Fruit fly (Drosophila melanogaster): ENCODE data around the gene CG34375.

Gene CG34375

DNA sequence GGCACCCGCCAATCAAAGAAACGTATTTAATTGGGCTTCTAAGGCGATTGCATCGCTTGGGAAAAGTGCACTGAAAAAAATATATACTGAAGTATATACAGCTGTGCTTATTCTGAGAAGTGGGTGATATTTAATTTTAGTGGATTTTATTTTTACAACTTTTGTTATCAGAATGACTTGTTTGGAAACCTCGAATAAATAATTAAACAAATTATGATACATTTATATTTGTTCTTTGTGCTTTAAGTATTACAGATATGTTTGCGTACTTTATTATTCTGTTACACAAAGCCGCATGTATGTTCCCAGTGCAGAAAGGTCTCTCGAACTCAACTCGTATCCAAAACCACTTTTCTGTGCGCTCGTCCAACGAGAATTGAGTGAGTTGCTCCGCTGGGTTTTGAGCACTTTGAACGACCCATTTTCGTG lies 38.3 kb upstream of the CG34375 start (continued):
- peak; percentile 84 for TF ChIP-seq pros (GFP tag; optimal IDR thresholded peaks at IDR 0.05)
- peak; percentile 57 for TF ChIP-seq zf30C (GFP tag; optimal IDR thresholded peaks at IDR 0.05)
- TF ChIP-seq CrebB (tag; optimal IDR thresholded peaks at IDR 0.05) = peak; percentile 39
- peak; percentile 58 for TF ChIP-seq sisA (GFP tag; IDR thresholded peaks at IDR 0.05)
- TF ChIP-seq ranshi (GFP tag; IDR thresholded peaks at IDR 0.05) = peak; percentile 37; the same call in 1 of the 2 replicates
- TF ChIP-seq Mad (GFP tag; optimal IDR thresholded peaks at IDR 0.05) = peak; percentile 36
- no peak for TF ChIP-seq pfk (GFP tag; optimal IDR thresholded peaks at IDR 0.05)
- peak; percentile 73 for TF ChIP-seq CG6689 (GFP tag; IDR thresholded peaks at IDR 0.05)
- peak; percentile 37 for TF ChIP-seq Hsf (GFP tag; optimal IDR thresholded peaks at IDR 0.05)
- peak; percentile 90 for TF ChIP-seq gem (tag; optimal IDR thresholded peaks at IDR 0.05)
- TF ChIP-seq run (tag; optimal IDR thresholded peaks at IDR 0.05) = peak; percentile 64
- no peak for TF ChIP-seq bowl (GFP tag; IDR thresholded peaks at IDR 0.05)
- peak; percentile 43 for TF ChIP-seq CG3847 (GFP tag; IDR thresholded peaks at IDR 0.05)
- peak; percentile 81 for TF ChIP-seq ATbp (GFP tag; optimal IDR thresholded peaks at IDR 0.05)
- peak; percentile 72 for TF ChIP-seq Rfx (GFP tag; IDR thresholded peaks at IDR 0.05)
- TF ChIP-seq CG7556 (GFP tag; optimal IDR thresholded peaks at IDR 0.05) = peak; percentile 84
- TF ChIP-seq Doc2 (GFP tag; IDR thresholded peaks at IDR 0.05) = no peak
- peak; percentile 56 for TF ChIP-seq CG12942 (GFP tag; optimal IDR thresholded peaks at IDR 0.05)
- peak; percentile 78; the same call in 2 of the 3 replicates for TF ChIP-seq CG11695 (GFP tag; IDR thresholded peaks at IDR 0.05)
- TF ChIP-seq CG31365 (tag; optimal IDR thresholded peaks at IDR 0.05) = no peak
- peak; percentile 85 for TF ChIP-seq CG8924 (tag; optimal IDR thresholded peaks at IDR 0.05)
- peak; percentile 75 for TF ChIP-seq tgo (GFP tag; IDR thresholded peaks at IDR 0.05)
- peak; percentile 50 for TF ChIP-seq kay (GFP tag; optimal IDR thresholded peaks at IDR 0.05)
- peak; percentile 54; the same call in 1 of the 3 replicates for TF ChIP-seq CG7357 (GFP tag; IDR thresholded peaks at IDR 0.05)
- no peak for TF ChIP-seq CG3838 (GFP tag; optimal IDR thresholded peaks at IDR 0.05)
- peak; percentile 57 for TF ChIP-seq CG2120 (GFP tag; optimal IDR thresholded peaks at IDR 0.05)
- TF ChIP-seq CG7963 (GFP tag; IDR thresholded peaks at IDR 0.05; ENCODE audit: partially characterized antibody) = no peak
- TF ChIP-seq CG8944 (GFP tag; optimal IDR thresholded peaks at IDR 0.05) = peak; percentile 7
- TF ChIP-seq jing (GFP tag; optimal IDR thresholded peaks at IDR 0.05) = peak; percentile 20
- TF ChIP-seq cas (GFP tag; IDR thresholded peaks at IDR 0.05) = no peak
- TF ChIP-seq CG18764 (GFP tag; optimal IDR thresholded peaks at IDR 0.05) = no peak
- peak; percentile 61; the same call in 1 of the 3 replicates for TF ChIP-seq Aef1 (GFP tag; IDR thresholded peaks at IDR 0.05)
- no peak; the same call in 1 of the 2 replicates for TF ChIP-seq Ravus (GFP tag; IDR thresholded peaks at IDR 0.05)
- peak; percentile 21 for TF ChIP-seq Camta (GFP tag; optimal IDR thresholded peaks at IDR 0.05)
- TF ChIP-seq Fer3 (tag; optimal IDR thresholded peaks at IDR 0.05) = peak; percentile 69
- TF ChIP-seq C15 (GFP tag; IDR thresholded peaks at IDR 0.05) = no peak
- TF ChIP-seq tio (GFP tag; optimal IDR thresholded peaks at IDR 0.05) = peak; percentile 58
- peak; percentile 42 for TF ChIP-seq CG15514 (GFP tag; optimal IDR thresholded peaks at IDR 0.05)
- no peak for TF ChIP-seq CG6791 (GFP tag; IDR thresholded peaks at IDR 0.05; ENCODE audit: partially characterized antibody)
- TF ChIP-seq CG6175 (GFP tag; IDR thresholded peaks at IDR 0.05) = no peak
- TF ChIP-seq CG3281 (GFP tag; optimal IDR thresholded peaks at IDR 0.05) = peak; percentile 76
- peak; percentile 76 for TF ChIP-seq CG15601 (tag; optimal IDR thresholded peaks at IDR 0.05)
- no peak for TF ChIP-seq ato (GFP tag; IDR thresholded peaks at IDR 0.05; ENCODE audit: partially characterized antibody)
- TF ChIP-seq inv (GFP tag; IDR thresholded peaks at IDR 0.05; ENCODE audit: partially characterized antibody) = no peak
- TF ChIP-seq chm (GFP tag; IDR thresholded peaks at IDR 0.05) = no peak
- peak; percentile 81 for TF ChIP-seq CG17359 (tag; optimal IDR thresholded peaks at IDR 0.05)
- peak; percentile 27 for TF ChIP-seq CG15696 (tag; optimal IDR thresholded peaks at IDR 0.05)
- no peak for TF ChIP-seq ab (GFP tag; optimal IDR thresholded peaks at IDR 0.05)
- TF ChIP-seq CG14667 (GFP tag; IDR thresholded peaks at IDR 0.05) = peak; percentile 43; the same call in 1 of the 2 replicates
- no peak for TF ChIP-seq jigr1 (GFP tag; IDR thresholded peaks at IDR 0.05)
- peak; percentile 61; the same call in 1 of the 2 replicates for TF ChIP-seq CG14441 (GFP tag; IDR thresholded peaks at IDR 0.05)
